Worm (Caenorhabditis elegans) whole organism, L4 larva: ENCODE data around the gene tsen-2.

Experiments
- D1046.2 ChIP-seq: fragments of 200-800 bp; sonication (Bioruptor generic); IDR thresholded peaks from 2 replicates; pipeline ENCODE4 v1.3.6; 2022; ENCODE audit warnings: missing genetic modification characterization, missing compliant biosample characterization
- F37D6.2 ChIP-seq: sonication (generic microtip); optimal IDR thresholded peaks from 2 replicates; lab custom pipeline; 2016; ENCODE audit warnings: mild to moderate bottlenecking, missing genetic modification characterization, missing compliant biosample characterization
- R02D3.7 ChIP-seq: fragments of 150-350 bp; sonication (generic microtip); optimal IDR thresholded peaks from 3 replicates; lab custom pipeline; 2014; ENCODE audit warnings: missing biosample characterization, missing genetic modification characterization
- aha-1 ChIP-seq: fragments of 150-350 bp; peaks from one replicate; lab custom pipeline; 2014; ENCODE audit warnings: missing biosample characterization, missing genetic modification characterization
- ama-1 ChIP-seq: fragments of 150-350 bp; optimal IDR thresholded peaks from 2 replicates; lab custom pipeline; 2014; ENCODE audit warnings: inconsistent platforms, mixed read lengths
- arid-1 ChIP-seq: fragments of 200-800 bp; sonication (Bioruptor generic); conservative IDR thresholded peaks from 2 replicates; pipeline ENCODE4 v1.3.6; 2022; ENCODE audit warnings: missing genetic modification reagents, missing genetic modification characterization, missing compliant biosample characterization
- ceh-20 ChIP-seq: fragments of 200-800 bp; sonication (Bioruptor generic); IDR thresholded peaks from 2 replicates; pipeline ENCODE4 v1.3.6; 2022; ENCODE audit warnings: missing genetic modification reagents, missing genetic modification characterization, missing compliant biosample characterization
- ceh-32 ChIP-seq: sonication (generic microtip); optimal IDR thresholded peaks from 2 replicates; lab custom pipeline; 2016; ENCODE audit warnings: mild to moderate bottlenecking, missing genetic modification characterization, missing compliant biosample characterization; ENCODE audit not compliant: poor library complexity
- ceh-44 ChIP-seq: fragments of 200-800 bp; sonication (Bioruptor generic); IDR thresholded peaks from 2 replicates; pipeline ENCODE4 v1.3.6; 2022; ENCODE audit warnings: missing genetic modification reagents, missing genetic modification characterization, missing compliant biosample characterization
- ceh-62 ChIP-seq: sonication (generic microtip); optimal IDR thresholded peaks from 2 replicates; lab custom pipeline; 2017; ENCODE audit warnings: missing biosample characterization, missing genetic modification characterization
- ctbp-1 ChIP-seq: fragments of 200-800 bp; sonication (Bioruptor generic); IDR thresholded peaks from 2 replicates; pipeline ENCODE4 v1.3.6; 2022; ENCODE audit warnings: missing genetic modification reagents, missing genetic modification characterization, missing compliant biosample characterization
- daf-12 ChIP-seq: fragments of 150-350 bp; optimal IDR thresholded peaks from 2 replicates; lab custom pipeline; 2014; ENCODE audit warnings: missing biosample characterization, missing genetic modification reagents, missing genetic modification characterization
- daf-16 ChIP-seq, 3 experiments: sonication (generic microtip); optimal IDR thresholded peaks; 2 replicates each; lab custom pipeline; 2016 to 2017; ENCODE audit warnings: missing genetic modification characterization in 3 of 3, missing genetic modification reagents in 3 of 3, mild to moderate bottlenecking in 2 of 3, missing compliant biosample characterization in 2 of 3, missing biosample characterization in 1 of 3, moderate library complexity in 1 of 3
- daf-19 ChIP-seq: fragments of 200-800 bp; sonication (Bioruptor generic); conservative IDR thresholded peaks from 2 replicates; pipeline ENCODE4 v1.3.6; 2022; ENCODE audit warnings: missing genetic modification characterization, missing compliant biosample characterization
- daf-8 ChIP-seq: fragments of 200-800 bp; sonication (Bioruptor generic); IDR thresholded peaks from 2 replicates; pipeline ENCODE4 v1.3.6; 2022; ENCODE audit warnings: missing genetic modification characterization, missing compliant biosample characterization
- dmd-6 ChIP-seq: fragments of 200-800 bp; sonication (Bioruptor generic); IDR thresholded peaks from 2 replicates; pipeline ENCODE4 v1.3.6; 2022; ENCODE audit warnings: missing genetic modification reagents, missing genetic modification characterization, missing compliant biosample characterization
- dmd-8 ChIP-seq: fragments of 200-800 bp; sonication (Bioruptor generic); IDR thresholded peaks from 2 replicates; pipeline ENCODE4 v1.3.6; 2022; ENCODE audit warnings: missing genetic modification characterization, missing compliant biosample characterization
- dve-1 ChIP-seq: sonication (generic microtip); optimal IDR thresholded peaks from 2 replicates; lab custom pipeline; 2017; ENCODE audit warnings: antibody characterized with exemption, mild to moderate bottlenecking, missing genetic modification characterization, missing compliant biosample characterization; ENCODE audit not compliant: insufficient read depth
- fkh-10 ChIP-seq: fragments of 150-350 bp; optimal IDR thresholded peaks from 2 replicates; lab custom pipeline; 2014; ENCODE audit warnings: missing biosample characterization, missing genetic modification reagents, missing genetic modification characterization
- gei-8 ChIP-seq: fragments of 200-800 bp; sonication (Bioruptor generic); optimal IDR thresholded peaks from 2 replicates; lab custom pipeline; 2018; ENCODE audit warnings: mild to moderate bottlenecking, missing genetic modification characterization, missing compliant biosample characterization
- hlh-11 ChIP-seq: fragments of 200-800 bp; sonication (Bioruptor generic); optimal IDR thresholded peaks from 2 replicates; lab custom pipeline; 2018; ENCODE audit warnings: mild to moderate bottlenecking, missing genetic modification characterization, missing compliant biosample characterization
- hlh-30 ChIP-seq: sonication (generic microtip); optimal IDR thresholded peaks from 2 replicates; lab custom pipeline; 2017; ENCODE audit warnings: antibody characterized with exemption, mild to moderate bottlenecking, missing genetic modification characterization, missing compliant biosample characterization; ENCODE audit not compliant: insufficient read depth
- lin-13 ChIP-seq: fragments of 150-350 bp; optimal IDR thresholded peaks from 2 replicates; lab custom pipeline; 2014; ENCODE audit warnings: missing biosample characterization, missing genetic modification reagents, missing genetic modification characterization
- lin-38 ChIP-seq: fragments of 200-800 bp; sonication (Bioruptor generic); IDR thresholded peaks from 2 replicates; pipeline ENCODE4 v1.3.6; 2022; ENCODE audit warnings: missing genetic modification reagents, missing genetic modification characterization, missing compliant biosample characterization
- lir-3 ChIP-seq: sonication (generic microtip); optimal IDR thresholded peaks from 2 replicates; lab custom pipeline; 2016; ENCODE audit warnings: mild to moderate bottlenecking, missing genetic modification characterization, missing compliant biosample characterization
- lsy-2 ChIP-seq, 2 experiments: fragments of 150-350 bp in 1 of 2; sonication (generic microtip) in 1 of 2; optimal IDR thresholded peaks; 2 replicates each; lab custom pipeline; 2014 to 2017; ENCODE audit warnings: missing biosample characterization in 2 of 2, missing genetic modification characterization in 2 of 2
- madf-5 ChIP-seq, 2 experiments: fragments of 200-800 bp; sonication (Bioruptor generic); IDR thresholded peaks; 2 replicates each; pipeline ENCODE4 v1.3.6; 2022; ENCODE audit warnings: missing compliant biosample characterization in 2 of 2, missing genetic modification characterization in 2 of 2
- mdt-29 ChIP-seq: fragments of 200-800 bp; sonication (Bioruptor generic); IDR thresholded peaks from 2 replicates; pipeline ENCODE4 v1.3.6; 2022; ENCODE audit warnings: missing genetic modification reagents, missing genetic modification characterization, missing compliant biosample characterization
- mxl-2 ChIP-seq: fragments of 200-800 bp; sonication (Bioruptor generic); conservative IDR thresholded peaks from 2 replicates; pipeline ENCODE4 v1.3.6; 2022; ENCODE audit warnings: missing genetic modification reagents, missing genetic modification characterization, missing compliant biosample characterization
- mxl-3 ChIP-seq: fragments of 200-800 bp; sonication (Bioruptor generic); optimal IDR thresholded peaks from 2 replicates; lab custom pipeline; 2018; ENCODE audit warnings: mild to moderate bottlenecking, missing genetic modification characterization, missing compliant biosample characterization
- nhr-102 ChIP-seq: sonication (generic microtip); optimal IDR thresholded peaks from 2 replicates; lab custom pipeline; 2016; ENCODE audit warnings: mild to moderate bottlenecking, missing genetic modification characterization, moderate library complexity, missing compliant biosample characterization
- nhr-11 ChIP-seq: fragments of 150-350 bp; optimal IDR thresholded peaks from 2 replicates; lab custom pipeline; 2014; ENCODE audit warnings: missing biosample characterization, missing genetic modification characterization
- nhr-111 ChIP-seq: fragments of 200-800 bp; sonication (Bioruptor generic); optimal IDR thresholded peaks from 2 replicates; lab custom pipeline; 2018; ENCODE audit warnings: mild to moderate bottlenecking, missing genetic modification characterization, missing compliant biosample characterization
- nhr-41 ChIP-seq: fragments of 200-800 bp; sonication (Bioruptor generic); IDR thresholded peaks from 2 replicates; pipeline ENCODE4 v1.3.6; 2022; ENCODE audit warnings: missing genetic modification reagents, missing genetic modification characterization, missing compliant biosample characterization
- nhr-42 ChIP-seq: fragments of 200-800 bp; sonication (Bioruptor generic); IDR thresholded peaks from 2 replicates; pipeline ENCODE4 v1.3.6; 2022; ENCODE audit warnings: missing genetic modification characterization, missing compliant biosample characterization
- nhr-48 ChIP-seq: sonication (generic microtip); optimal IDR thresholded peaks from 2 replicates; lab custom pipeline; 2016; ENCODE audit warnings: mild to moderate bottlenecking, missing genetic modification characterization, missing compliant biosample characterization
- nhr-6 ChIP-seq: fragments of 150-350 bp; optimal IDR thresholded peaks from 2 replicates; lab custom pipeline; 2014; ENCODE audit warnings: missing biosample characterization, missing genetic modification characterization
- pha-4 ChIP-seq, 2 experiments: fragments of 150-350 bp in 1 of 2; fragments of 200-800 bp in 1 of 2; sonication (Bioruptor generic) in 1 of 2; IDR thresholded peaks in 1 of 2; optimal IDR thresholded peaks in 1 of 2; 2 replicates each; pipeline versions ENCODE4 v1.3.6 to Lab custom; 2014 to 2022; ENCODE audit warnings: missing genetic modification characterization in 2 of 2, missing genetic modification reagents in 2 of 2, missing biosample characterization in 1 of 2, missing compliant biosample characterization in 1 of 2
- pqm-1 ChIP-seq: sonication (generic microtip); optimal IDR thresholded peaks from 2 replicates; lab custom pipeline; 2017; ENCODE audit warnings: missing biosample characterization, missing genetic modification characterization
- rbr-2 ChIP-seq: sonication (generic microtip); optimal IDR thresholded peaks from 2 replicates; lab custom pipeline; 2016; ENCODE audit warnings: missing genotype, missing genetic modification characterization, missing compliant biosample characterization
- saeg-2 ChIP-seq: fragments of 200-800 bp; sonication (Bioruptor generic); IDR thresholded peaks from 2 replicates; pipeline ENCODE4 v1.3.6; 2022; ENCODE audit warnings: missing genetic modification reagents, missing genetic modification characterization, missing compliant biosample characterization
- set-16 ChIP-seq: fragments of 200-800 bp; sonication (Bioruptor generic); IDR thresholded peaks from 2 replicates; pipeline ENCODE4 v1.3.6; 2022; ENCODE audit warnings: missing genetic modification reagents, missing genetic modification characterization, missing compliant biosample characterization
- tag-97 ChIP-seq: fragments of 200-800 bp; sonication (Bioruptor generic); IDR thresholded peaks from 2 replicates; pipeline ENCODE4 v1.3.6; 2022; ENCODE audit warnings: missing genetic modification characterization, missing compliant biosample characterization
- unc-130 ChIP-seq: sonication (generic microtip); optimal IDR thresholded peaks from 2 replicates; lab custom pipeline; 2016; ENCODE audit warnings: missing genetic modification reagents, missing genetic modification characterization, missing compliant biosample characterization
- unc-62 ChIP-seq, 3 experiments: fragments of 150-350 bp in 1 of 3; sonication (generic microtip); optimal IDR thresholded peaks in 2 of 3; peaks in 1 of 3; 1 replicate in 1 of 3; 2 replicates in 2 of 3; lab custom pipeline; 2014 to 2017; ENCODE audit warnings: missing biosample characterization in 3 of 3, missing genetic modification characterization in 3 of 3, missing genetic modification reagents in 3 of 3, missing genotype in 1 of 3
- zag-1 ChIP-seq: fragments of 150-350 bp; optimal IDR thresholded peaks from 2 replicates; lab custom pipeline; 2014; ENCODE audit warnings: missing biosample characterization, missing genetic modification characterization
- zip-11 ChIP-seq: fragments of 200-800 bp; sonication (Bioruptor generic); IDR thresholded peaks from 2 replicates; pipeline ENCODE4 v1.3.6; 2022; ENCODE audit warnings: missing genetic modification characterization, missing compliant biosample characterization
- ztf-11 ChIP-seq: fragments of 150-350 bp; optimal IDR thresholded peaks from 2 replicates; lab custom pipeline; 2014; ENCODE audit warnings: missing biosample characterization, missing genetic modification characterization

The tsen-2 gene

DNA sequence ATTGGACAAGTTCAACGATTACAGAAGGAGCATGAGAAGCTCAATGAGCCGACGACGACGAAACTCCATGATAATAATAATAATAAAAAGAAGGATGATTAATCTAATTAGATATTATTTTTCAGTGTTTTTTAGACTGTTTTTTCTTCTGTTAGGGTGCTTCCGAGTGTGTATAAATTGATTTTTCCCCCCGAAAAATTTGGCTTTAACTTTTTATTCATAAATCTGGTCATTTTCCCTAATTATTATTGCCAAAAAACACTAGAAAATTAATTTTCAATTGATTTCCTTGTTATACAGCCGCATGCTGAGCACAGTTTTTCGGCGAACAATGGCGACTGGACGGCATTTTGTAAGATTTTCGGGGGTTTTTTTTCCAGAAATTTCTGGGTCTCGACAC lies 25.5 kb upstream of the tsen-2 start, which contains the start of gene nft-1:
Gene nft-1, plus strand, starts transcription at position 301 of the 400 bp plus-strand sequence.
- no peak for TF ChIP-seq nhr-111 (GFP tag; lab: Kevin White, UChicago)
- TF ChIP-seq ceh-62 (tag; lab: Kevin White, UChicago), result no peak
- TF ChIP-seq lin-13 (GFP tag; lab: Kevin White, UChicago), result no peak
- TF ChIP-seq lir-3, result no peak
- TF ChIP-seq daf-12, result no peak
- no peak for TF ChIP-seq aha-1 (tag; lab: Kevin White, UChicago)
- TF ChIP-seq daf-8, result no peak
- no peak for TF ChIP-seq fkh-10 (GFP tag; lab: Kevin White, UChicago)
- TF ChIP-seq unc-62 (GFP tag; optimal IDR thresholded peaks at IDR 0.05 in 1 of 2; lab: Kevin White, UChicago), result no peak
- no peak for TF ChIP-seq unc-62 (tag; optimal IDR thresholded peaks at IDR 0.05; lab: Kevin White, UChicago)
- TF ChIP-seq pqm-1, result no peak
- TF ChIP-seq rbr-2 (tag; lab: Kevin White, UChicago), result no peak
- no peak for TF ChIP-seq madf-5 (GFP tag; IDR thresholded peaks at IDR 0.05; lab: Robert Waterston, UW)
- TF ChIP-seq nhr-11 (tag; lab: Kevin White, UChicago), result no peak
- no peak for TF ChIP-seq nhr-42
- no peak for TF ChIP-seq dmd-6 (GFP tag; lab: Robert Waterston, UW)
- TF ChIP-seq nhr-102 (tag; lab: Kevin White, UChicago), result no peak
- TF ChIP-seq unc-130, result no peak

DNA sequence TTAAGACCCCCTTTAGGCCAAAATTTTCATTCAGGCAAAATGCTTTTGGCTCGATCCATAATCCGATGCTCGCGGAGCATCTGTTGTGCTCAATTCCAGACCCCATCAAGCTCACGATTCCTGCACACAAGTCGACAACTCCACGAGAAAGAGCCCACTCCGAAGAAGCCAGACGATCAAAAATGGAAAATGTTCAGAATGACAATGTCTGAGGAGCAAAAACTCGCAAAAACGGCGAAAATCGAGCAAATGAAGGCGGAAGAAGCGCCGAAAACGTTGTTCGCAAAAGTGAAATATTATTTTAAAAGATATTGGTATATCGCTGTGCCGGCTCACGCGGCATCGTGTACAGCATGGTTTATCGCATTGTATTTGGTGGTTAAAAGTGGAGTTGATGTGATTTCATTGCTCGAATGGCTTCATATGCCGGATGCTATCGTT lies 23.6 kb upstream of the tsen-2 start, which contains the start of gene Y56A3A.22:
Gene Y56A3A.22, plus strand, starts transcription at position 35 of the 441 bp plus-strand sequence.
- TF ChIP-seq D1046.2 (no peak; the same call in 1 of the 2 replicates), dmd-8 (GFP tag; lab: Robert Waterston, UW) (no peak), mdt-29 (GFP tag; lab: Robert Waterston, UW) (no peak), rbr-2 (tag; lab: Kevin White, UChicago) (peak; percentile 44), ceh-20 (peak; percentile 50; the same call in 1 of the 2 replicates), fkh-10 (GFP tag; lab: Kevin White, UChicago) (no peak), tag-97 (GFP tag; lab: Robert Waterston, UW) (no peak), ctbp-1 (0 out of 2 replicates have a peak, but pooled peaks have one; percentile 37), mxl-2 (GFP tag; lab: Robert Waterston, UW) (no peak), F37D6.2 (tag; lab: Kevin White, UChicago) (no peak), ztf-11 (tag; lab: Kevin White, UChicago) (no peak), arid-1 (GFP tag; lab: Robert Waterston, UW) (peak; percentile 83), lsy-2 (tag; optimal IDR thresholded peaks at IDR 0.05; lab: Kevin White, UChicago) (peak in 1 of 2 experiments; percentile 3), hlh-30 (tag; lab: Kevin White, UChicago) (no peak), daf-12 (no peak), hlh-11 (tag; lab: Kevin White, UChicago) (peak; percentile 42), mxl-3 (GFP tag; lab: Kevin White, UChicago) (peak; percentile 6), nhr-48 (tag; lab: Kevin White, UChicago) (peak; percentile 14), R02D3.7 (tag; lab: Kevin White, UChicago) (no peak), lir-3 (no peak), pha-4 (GFP tag; IDR thresholded peaks at IDR 0.05; lab: Robert Waterston, UW) (peak; percentile 58; the same call in 1 of the 2 replicates), pha-4 (tag; optimal IDR thresholded peaks at IDR 0.05; lab: Kevin White, UChicago) (no peak), nhr-111 (GFP tag; lab: Kevin White, UChicago) (peak; percentile 65), nhr-6 (no peak), nhr-41 (no peak), dve-1 (peak; percentile 43), daf-16 (GFP tag; optimal IDR thresholded peaks at IDR 0.05; lab: Kevin White, UChicago) (peak in 1 of 2 experiments; percentile 69), daf-16 (tag; optimal IDR thresholded peaks at IDR 0.05; lab: Kevin White, UChicago) (peak; percentile 27), set-16 (GFP tag; lab: Robert Waterston, UW) (peak; percentile 22; the same call in 1 of the 2 replicates), ceh-44 (GFP tag; lab: Robert Waterston, UW) (no peak), ama-1 (lab: Kevin White, UChicago) (peak; percentile 92), saeg-2 (GFP tag; lab: Robert Waterston, UW) (no peak), zag-1 (tag; lab: Kevin White, UChicago) (no peak), lin-38 (GFP tag; lab: Robert Waterston, UW) (peak; percentile 55), daf-19 (GFP tag; lab: Robert Waterston, UW) (no peak), ceh-32 (tag; lab: Kevin White, UChicago) (no peak), gei-8 (GFP tag; lab: Kevin White, UChicago) (peak; percentile 78), zip-11 (GFP tag; lab: Robert Waterston, UW) (no peak)
